Fruit fly (Drosophila melanogaster): Measurements from ENCODE around the gene Neb-cGP.
A peak's percentile ranks its signal among the peaks of the same experiment; 100 is the strongest.

Gene Neb-cGP

DNA sequence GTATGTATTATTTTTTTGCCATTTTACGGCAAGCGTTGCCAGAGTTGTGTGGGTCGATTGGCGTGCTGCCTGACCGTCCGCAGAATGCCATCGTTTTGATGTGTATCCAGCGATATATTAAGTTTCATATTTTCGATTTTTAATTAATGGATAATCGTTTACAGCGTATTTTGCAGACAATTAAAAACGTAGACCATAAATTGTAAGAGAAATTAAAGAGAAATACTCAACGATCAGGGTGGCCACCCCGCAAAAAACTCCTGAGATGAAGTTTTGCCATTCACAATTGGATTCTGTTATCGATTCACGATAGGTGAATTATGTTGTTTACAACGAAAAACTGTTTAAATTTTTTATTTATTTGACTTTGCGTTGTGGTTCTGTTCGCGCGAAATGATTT lies 14.1 kb downstream of the Neb-cGP start, which contains the start of gene nocte (continued):
- TF ChIP-seq CG31224 (GFP tag; IDR thresholded peaks at IDR 0.05) (no peak), CG32767 (GFP tag; IDR thresholded peaks at IDR 0.05) (peak; percentile 87), CG7839 (tag; optimal IDR thresholded peaks at IDR 0.05) (no peak), Opbp (GFP tag; IDR thresholded peaks at IDR 0.05; ENCODE audit: partially characterized antibody) (peak; percentile 29; the same call in 1 of the 3 replicates), Elba2 (GFP tag; optimal IDR thresholded peaks at IDR 0.05) (peak; percentile 62), CG1603 (tag; optimal IDR thresholded peaks at IDR 0.05) (peak; percentile 54), Myb (GFP tag; optimal IDR thresholded peaks at IDR 0.05) (peak; percentile 16), insv (GFP tag; optimal IDR thresholded peaks at IDR 0.05) (peak in 1 of 2 experiments; percentile 66), peb (GFP tag; IDR thresholded peaks at IDR 0.05) (no peak), CG2678 (tag; optimal IDR thresholded peaks at IDR 0.05) (no peak), tin (GFP tag; optimal IDR thresholded peaks at IDR 0.05) (peak; percentile 17), Hr3 (GFP tag; optimal IDR thresholded peaks at IDR 0.05) (peak; percentile 5), lbe (GFP tag; optimal IDR thresholded peaks at IDR 0.05) (no peak), CG15269 (tag; optimal IDR thresholded peaks at IDR 0.05) (no peak), amos (GFP tag; IDR thresholded peaks at IDR 0.05; ENCODE audit: partially characterized antibody) (peak; percentile 36; the same call in 1 of the 2 replicates), nerfin-2 (GFP tag; IDR thresholded peaks at IDR 0.05; ENCODE audit: partially characterized antibody) (0 out of 2 replicates have a peak, but pooled peaks have one; percentile 12), row (GFP tag; IDR thresholded peaks at IDR 0.05) (peak; percentile 55), usp (GFP tag; optimal IDR thresholded peaks at IDR 0.05) (no peak), sqz (GFP tag; optimal IDR thresholded peaks at IDR 0.05) (peak; percentile 0), GATAe (GFP tag; conservative IDR thresholded peaks at IDR 0.05) (no peak), Oli (tag; optimal IDR thresholded peaks at IDR 0.05) (no peak), Dll (GFP tag; IDR thresholded peaks at IDR 0.05; ENCODE audit: partially characterized antibody) (peak; percentile 71), Fer3 (tag; optimal IDR thresholded peaks at IDR 0.05) (no peak), Sox100B (GFP tag; optimal IDR thresholded peaks at IDR 0.05) (no peak), Lpt (GFP tag; optimal IDR thresholded peaks at IDR 0.05) (no peak), Dp (GFP tag; optimal IDR thresholded peaks at IDR 0.05) (peak; percentile 29), CG33213 (GFP tag; optimal IDR thresholded peaks at IDR 0.05) (peak; percentile 1), Optix (GFP tag; IDR thresholded peaks at IDR 0.05) (no peak), slbo (GFP tag; IDR thresholded peaks at IDR 0.05) (peak; percentile 58), Dip3 (GFP tag; optimal IDR thresholded peaks at IDR 0.05) (peak; percentile 1), CG9932 (GFP tag; IDR thresholded peaks at IDR 0.05) (peak; percentile 21; the same call in 1 of the 2 replicates), CG2712 (tag; optimal IDR thresholded peaks at IDR 0.05) (peak; percentile 98), Hmx (GFP tag; optimal IDR thresholded peaks at IDR 0.05) (no peak), Bgb (GFP tag; IDR thresholded peaks at IDR 0.05; ENCODE audit: partially characterized antibody) (peak; percentile 57), CG17361 (GFP tag; IDR thresholded peaks at IDR 0.05) (no peak), inv (GFP tag; IDR thresholded peaks at IDR 0.05; ENCODE audit: partially characterized antibody) (0 out of 2 replicates have a peak, but pooled peaks have one; percentile 10), ci (GFP tag; IDR thresholded peaks at IDR 0.05) (0 out of 3 replicates have a peak, but pooled peaks have one; percentile 6), CG30020 (tag; optimal IDR thresholded peaks at IDR 0.05) (peak; percentile 20), onecut (GFP tag; IDR thresholded peaks at IDR 0.05) (no peak; the same call in 1 of the 2 replicates), emc (GFP tag; optimal IDR thresholded peaks at IDR 0.05) (no peak), nmo (GFP tag; optimal IDR thresholded peaks at IDR 0.05) (peak; percentile 23), ind (GFP tag; optimal IDR thresholded peaks at IDR 0.05) (peak; percentile 24), phol (tag; optimal IDR thresholded peaks at IDR 0.05) (peak; percentile 53), CG3847 (GFP tag; IDR thresholded peaks at IDR 0.05) (peak; percentile 57), grau (tag; optimal IDR thresholded peaks at IDR 0.05) (peak; percentile 6), CoRest (tag; optimal IDR thresholded peaks at IDR 0.05) (peak; percentile 30), aop (GFP tag; IDR thresholded peaks at IDR 0.05) (no peak), NFAT (GFP tag; IDR thresholded peaks at IDR 0.05) (no peak), YL-1 (GFP tag; optimal IDR thresholded peaks at IDR 0.05) (peak; percentile 41), hb (GFP tag; IDR thresholded peaks at IDR 0.05; ENCODE audit: partially characterized antibody) (0 out of 3 replicates have a peak, but pooled peaks have one; percentile 37)
